Fruit fly (Drosophila melanogaster) whole organism, embryonic: ENCODE data around the gene Cpr67Fa1.

Source experiments
- Asciz ChIP-seq: fragments of 200-800 bp; sonication (Bioruptor generic); optimal IDR thresholded peaks from 2 replicates; lab custom pipeline; 2017; ENCODE audit warnings: missing biosample characterization, mild to moderate bottlenecking, missing genetic modification characterization, missing genetic modification reagents
- Bteb2 ChIP-seq: fragments of 200-800 bp; sonication (Bioruptor generic); optimal IDR thresholded peaks from 2 replicates; lab custom pipeline; 2016; ENCODE audit warnings: missing biosample characterization, missing genetic modification characterization
- CG12744 ChIP-seq: fragments of 200-800 bp; sonication (Bioruptor generic); optimal IDR thresholded peaks from 2 replicates; lab custom pipeline; 2016; ENCODE audit warnings: missing biosample characterization, missing genetic modification characterization
- CG15269 ChIP-seq: fragments of 200-800 bp; sonication (Bioruptor generic); optimal IDR thresholded peaks from 2 replicates; lab custom pipeline; 2018; ENCODE audit warnings: missing biosample characterization, mild to moderate bottlenecking, missing genetic modification characterization, moderate library complexity
- CG3281 ChIP-seq: fragments of 200-800 bp; sonication (Bioruptor generic); optimal IDR thresholded peaks from 3 replicates; lab custom pipeline; 2017; ENCODE audit warnings: missing biosample characterization, mild to moderate bottlenecking, missing genetic modification characterization
- CG34422 ChIP-seq: fragments of 200-800 bp; sonication (Bioruptor generic); IDR thresholded peaks from 3 replicates; pipeline ENCODE4 v1.3.6; 2022; ENCODE audit warnings: missing biosample characterization, missing genetic modification characterization
- CG3726 ChIP-seq: fragments of 200-800 bp; sonication (Bioruptor generic); IDR thresholded peaks from 3 replicates; pipeline ENCODE4, ENCODE4 v1.3.6; 2022; ENCODE audit warnings: missing biosample characterization, missing genetic modification characterization
- CG3838 ChIP-seq: fragments of 200-800 bp; sonication (Bioruptor generic); optimal IDR thresholded peaks from 3 replicates; lab custom pipeline; 2016; ENCODE audit warnings: missing biosample characterization, missing genetic modification characterization
- CG4820 ChIP-seq: fragments of 200-800 bp; sonication (Bioruptor generic); optimal IDR thresholded peaks from 3 replicates; lab custom pipeline; 2016; ENCODE audit warnings: missing biosample characterization, missing genetic modification characterization
- CG5245 ChIP-seq: fragments of 200-800 bp; sonication (Bioruptor generic); optimal IDR thresholded peaks from 3 replicates; lab custom pipeline; 2016; ENCODE audit warnings: missing biosample characterization, missing genetic modification characterization
- CG6272 ChIP-seq: fragments of 200-800 bp; sonication (Bioruptor generic); IDR thresholded peaks from 2 replicates; pipeline ENCODE4 v1.3.6; 2022; ENCODE audit warnings: missing biosample characterization, missing genetic modification characterization
- CG6791 ChIP-seq: fragments of 200-800 bp; sonication (Bioruptor generic); IDR thresholded peaks from 3 replicates; pipeline ENCODE4 v1.3.6; 2022; ENCODE audit warnings: missing biosample characterization, missing genetic modification characterization; ENCODE audit not compliant: partially characterized antibody
- CG6854 ChIP-seq: fragments of 200-800 bp; sonication (Bioruptor generic); optimal IDR thresholded peaks from 3 replicates; lab custom pipeline; 2017; ENCODE audit warnings: missing biosample characterization, mild to moderate bottlenecking, missing genetic modification characterization
- CG7357 ChIP-seq: fragments of 200-800 bp; sonication (Bioruptor generic); IDR thresholded peaks from 3 replicates; pipeline ENCODE4 v1.3.6; 2022; ENCODE audit warnings: missing biosample characterization, missing genetic modification characterization
- CG7372 ChIP-seq: fragments of 200-800 bp; sonication (Bioruptor generic); IDR thresholded peaks from 2 replicates; pipeline ENCODE4 v1.3.6; 2022; ENCODE audit warnings: missing biosample characterization, missing genetic modification characterization
- CG7839 ChIP-seq: fragments of 200-800 bp; sonication (Bioruptor generic); optimal IDR thresholded peaks from 3 replicates; lab custom pipeline; 2018; ENCODE audit warnings: missing biosample characterization, mild to moderate bottlenecking, missing genetic modification characterization, moderate library complexity
- CG7963 ChIP-seq: fragments of 200-800 bp; sonication (Bioruptor generic); IDR thresholded peaks from 3 replicates; pipeline ENCODE4 v1.3.6; 2022; ENCODE audit warnings: missing biosample characterization, missing genetic modification characterization; ENCODE audit not compliant: partially characterized antibody
- CG8359 ChIP-seq: fragments of 200-800 bp; sonication (Bioruptor generic); optimal IDR thresholded peaks from 2 replicates; lab custom pipeline; 2017; ENCODE audit warnings: missing biosample characterization, mild to moderate bottlenecking, missing genetic modification characterization, borderline replicate concordance
- CG9437 ChIP-seq: fragments of 200-800 bp; sonication (Bioruptor generic); optimal IDR thresholded peaks from 2 replicates; lab custom pipeline; 2018; ENCODE audit warnings: missing biosample characterization, mild to moderate bottlenecking, missing genetic modification characterization
- CG9609 ChIP-seq: fragments of 200-800 bp; sonication (Bioruptor generic); optimal IDR thresholded peaks from 3 replicates; lab custom pipeline; 2016; ENCODE audit warnings: missing biosample characterization, missing genetic modification characterization
- E2f2 ChIP-seq: fragments of 200-800 bp; sonication (Bioruptor generic); IDR thresholded peaks from 2 replicates; pipeline ENCODE4 v1.3.6; 2022; ENCODE audit warnings: missing biosample characterization, missing genetic modification characterization
- Elba2 ChIP-seq: fragments of 200-800 bp; sonication (Bioruptor generic); optimal IDR thresholded peaks from 3 replicates; lab custom pipeline; 2016; ENCODE audit warnings: missing biosample characterization, missing genetic modification characterization
- HmgZ ChIP-seq: fragments of 200-800 bp; sonication (Bioruptor generic); optimal IDR thresholded peaks from 2 replicates; lab custom pipeline; 2018; ENCODE audit warnings: missing biosample characterization, mild to moderate bottlenecking, missing genetic modification characterization
- Hr39 ChIP-seq: fragments of >200 bp; optimal IDR thresholded peaks from 2 replicates; lab custom pipeline; 2017
- Hr78 ChIP-seq, 2 experiments: fragments of 200-800 bp in 1 of 2; fragments of >200 bp in 1 of 2; sonication (Bioruptor generic) in 1 of 2; optimal IDR thresholded peaks; 2 replicates each; lab custom pipeline; 2017 to 2019; ENCODE audit warnings: missing biosample characterization in 2 of 2, missing genetic modification characterization in 2 of 2, mild to moderate bottlenecking in 1 of 2, moderate library complexity in 1 of 2
- MTF-1 ChIP-seq: fragments of 200-800 bp; sonication (Bioruptor generic); optimal IDR thresholded peaks from 2 replicates; lab custom pipeline; 2018; ENCODE audit warnings: missing biosample characterization, mild to moderate bottlenecking, missing genetic modification characterization, borderline replicate concordance
- Mad ChIP-seq: fragments of 200-800 bp; sonication (Bioruptor generic); optimal IDR thresholded peaks from 2 replicates; lab custom pipeline; 2016; ENCODE audit warnings: missing biosample characterization, missing genetic modification characterization
- NC2α ChIP-seq: fragments of 200-800 bp; sonication (Bioruptor generic); optimal IDR thresholded peaks from 2 replicates; lab custom pipeline; 2016; ENCODE audit warnings: missing biosample characterization, missing genetic modification characterization
- Rfx ChIP-seq: fragments of 200-800 bp; sonication (Bioruptor generic); IDR thresholded peaks from 2 replicates; pipeline ENCODE4 v1.3.6; 2022; ENCODE audit warnings: missing biosample characterization, missing genetic modification characterization
- Sox100B ChIP-seq: fragments of 200-800 bp; sonication (Bioruptor generic); optimal IDR thresholded peaks from 3 replicates; lab custom pipeline; 2018; ENCODE audit warnings: missing biosample characterization, mild to moderate bottlenecking, missing genetic modification characterization
- Sox102F ChIP-seq: fragments of 200-800 bp; sonication (Bioruptor generic); optimal IDR thresholded peaks from 2 replicates; lab custom pipeline; 2018; ENCODE audit warnings: missing biosample characterization, mild to moderate bottlenecking, missing genetic modification characterization, moderate library complexity
- Sry-δ ChIP-seq: fragments of 200-800 bp; sonication (Bioruptor generic); optimal IDR thresholded peaks from 2 replicates; lab custom pipeline; 2016; ENCODE audit warnings: missing biosample characterization, missing genetic modification characterization
- Taf1 ChIP-seq: fragments of 200-800 bp; sonication (Bioruptor generic); IDR thresholded peaks from 2 replicates; pipeline ENCODE4 v1.3.6; 2022; ENCODE audit warnings: missing biosample characterization, missing genetic modification characterization
- ab ChIP-seq: fragments of 200-800 bp; sonication (Bioruptor generic); optimal IDR thresholded peaks from 2 replicates; lab custom pipeline; 2016; ENCODE audit warnings: missing biosample characterization, missing genetic modification characterization
- br ChIP-seq: fragments of >200 bp; optimal IDR thresholded peaks from 2 replicates; lab custom pipeline; 2017
- danr ChIP-seq: fragments of 200-800 bp; sonication (Bioruptor generic); IDR thresholded peaks from 2 replicates; pipeline ENCODE4 v1.3.6; 2022; ENCODE audit warnings: missing biosample characterization, missing genetic modification characterization
- dm ChIP-seq: fragments of 200-800 bp; sonication (Bioruptor generic); optimal IDR thresholded peaks from 3 replicates; lab custom pipeline; 2016; ENCODE audit warnings: missing biosample characterization, missing genetic modification characterization
- dmrt99B ChIP-seq: fragments of 200-800 bp; sonication (Bioruptor generic); optimal IDR thresholded peaks from 2 replicates; lab custom pipeline; 2018; ENCODE audit warnings: missing biosample characterization, mild to moderate bottlenecking, missing genetic modification characterization, moderate library complexity
- dysf ChIP-seq: fragments of 200-800 bp; sonication (Bioruptor generic); IDR thresholded peaks from 3 replicates; pipeline ENCODE4 v1.3.6; 2022; ENCODE audit warnings: missing biosample characterization, missing genetic modification characterization
- esg ChIP-seq: fragments of 200-800 bp; sonication (Bioruptor generic); conservative IDR thresholded peaks from 2 replicates; pipeline ENCODE4 v1.3.6; 2022; ENCODE audit warnings: missing biosample characterization, missing genetic modification characterization
- gcm ChIP-seq: fragments of 200-800 bp; sonication (Bioruptor generic); optimal IDR thresholded peaks from 2 replicates; lab custom pipeline; 2019; ENCODE audit warnings: missing biosample characterization, mild to moderate bottlenecking, missing genetic modification characterization, moderate library complexity
- gcm2 ChIP-seq: fragments of 200-800 bp; sonication (Bioruptor generic); optimal IDR thresholded peaks from 2 replicates; lab custom pipeline; 2016; ENCODE audit warnings: missing biosample characterization, missing genetic modification characterization
- hkb ChIP-seq, 2 experiments: fragments of 200-800 bp in 1 of 2; fragments of >200 bp in 1 of 2; sonication (Bioruptor generic) in 1 of 2; IDR thresholded peaks in 1 of 2; optimal IDR thresholded peaks in 1 of 2; 2 replicates each; pipeline versions ENCODE4 v1.3.6 to Lab custom; 2017 to 2022; ENCODE audit warnings: missing biosample characterization in 1 of 2, missing genetic modification characterization in 1 of 2
- ken ChIP-seq: fragments of 200-800 bp; sonication (Bioruptor generic); IDR thresholded peaks from 3 replicates; pipeline ENCODE4 v1.3.6; 2022; ENCODE audit warnings: missing biosample characterization, missing genetic modification characterization
- lab ChIP-seq: fragments of 200-800 bp; sonication (Bioruptor generic); optimal IDR thresholded peaks from 3 replicates; lab custom pipeline; 2017; ENCODE audit warnings: missing biosample characterization, missing genetic modification characterization, mild to moderate bottlenecking, moderate library complexity, missing genetic modification reagents
- otp ChIP-seq: fragments of 200-800 bp; sonication (Bioruptor generic); IDR thresholded peaks from 3 replicates; pipeline ENCODE4, ENCODE4 v1.3.6; 2022; ENCODE audit warnings: missing biosample characterization, missing genetic modification characterization
- pfk ChIP-seq: fragments of 200-800 bp; sonication (Bioruptor generic); optimal IDR thresholded peaks from 2 replicates; lab custom pipeline; 2018; ENCODE audit warnings: missing biosample characterization, mild to moderate bottlenecking, missing genetic modification characterization, moderate library complexity
- row ChIP-seq: fragments of 200-800 bp; sonication (Bioruptor generic); IDR thresholded peaks from 3 replicates; pipeline ENCODE4 v1.3.6; 2022; ENCODE audit warnings: missing biosample characterization, missing genetic modification characterization
- sisA ChIP-seq: fragments of 200-800 bp; sonication (Bioruptor generic); IDR thresholded peaks from 2 replicates; pipeline ENCODE4 v1.3.6; 2022; ENCODE audit warnings: missing biosample characterization, missing genetic modification characterization
- tgo ChIP-seq: fragments of 200-800 bp; sonication (Bioruptor generic); IDR thresholded peaks from 3 replicates; pipeline ENCODE4 v1.3.6; 2022; ENCODE audit warnings: missing biosample characterization, missing genetic modification characterization

The Cpr67Fa1 gene

dm6 chr3L:10856534-10857030 is 33.2 kb upstream of the Cpr67Fa1 start (continued):
- TF ChIP-seq CG7372 (GFP tag; lab: Robert Waterston, UW) (no peak), CG3281 (GFP tag; lab: Kevin White, UChicago) (no peak), CG3726 (no peak), Hr78 (GFP tag; optimal IDR thresholded peaks at IDR 0.05; lab: Kevin White, UChicago) (peak in 1 of 2 experiments; percentile 72), CG7357 (GFP tag; lab: Robert Waterston, UW) (no peak), dmrt99B (tag; lab: Kevin White, UChicago) (peak; percentile 66), ab (GFP tag; lab: Kevin White, UChicago) (peak; percentile 57), CG5245 (GFP tag; lab: Kevin White, UChicago) (no peak), CG4820 (GFP tag; lab: Kevin White, UChicago) (no peak), danr (GFP tag; lab: Robert Waterston, UW) (no peak), pfk (GFP tag; lab: Kevin White, UChicago) (no peak), Taf1 (GFP tag; lab: Robert Waterston, UW) (no peak), NC2α (GFP tag; lab: Kevin White, UChicago) (peak; percentile 59), dm (GFP tag; lab: Kevin White, UChicago) (peak; percentile 49), Bteb2 (no peak), Asciz (GFP tag; lab: Kevin White, UChicago) (peak; percentile 21), E2f2 (GFP tag; lab: Robert Waterston, UW) (no peak; the same call in 1 of the 2 replicates), Sry-δ (peak; percentile 22), CG7839 (no peak), HmgZ (tag; lab: Kevin White, UChicago) (peak; percentile 84), Sox102F (GFP tag; lab: Kevin White, UChicago) (no peak), CG34422 (no peak; the same call in 2 of the 3 replicates), Mad (GFP tag; lab: Kevin White, UChicago) (no peak), esg (no peak), otp (0 out of 3 replicates have a peak, but pooled peaks have one; percentile 60), tgo (no peak; the same call in 2 of the 3 replicates), MTF-1 (GFP tag; lab: Kevin White, UChicago) (no peak), Rfx (GFP tag; lab: Robert Waterston, UW) (0 out of 2 replicates have a peak, but pooled peaks have one; percentile 17), CG15269 (tag; lab: Kevin White, UChicago) (no peak), row (no peak; the same call in 2 of the 3 replicates), dysf (no peak), br (lab: Kevin White, UChicago) (no peak), CG9609 (GFP tag; lab: Kevin White, UChicago) (peak; percentile 21), gcm (GFP tag; lab: Kevin White, UChicago) (peak; percentile 13), lab (GFP tag; lab: Kevin White, UChicago) (peak; percentile 42), Elba2 (no peak), gcm2 (GFP tag; lab: Kevin White, UChicago) (no peak), CG7963 (no peak), CG6791 (GFP tag; lab: Robert Waterston, UW) (peak; percentile 17; the same call in 1 of the 3 replicates), Hr39 (lab: Kevin White, UChicago) (no peak), CG9437 (GFP tag; lab: Kevin White, UChicago) (no peak), Sox100B (GFP tag; lab: Kevin White, UChicago) (no peak), CG12744 (GFP tag; lab: Kevin White, UChicago) (peak; percentile 41), sisA (GFP tag; lab: Robert Waterston, UW) (no peak), CG8359 (GFP tag; lab: Kevin White, UChicago) (no peak), CG6854 (peak; percentile 47), ken (no peak), CG6272 (no peak), CG3838 (peak; percentile 65), hkb (optimal IDR thresholded peaks at IDR 0.05; lab: Kevin White, UChicago) (no peak), hkb (GFP tag; IDR thresholded peaks at IDR 0.05; lab: Robert Waterston, UW) (peak; percentile 56)
